Worm (Caenorhabditis elegans) whole organism, late embryonic: ENCODE results near the gene lap-1.

Source experiments
- F13H6.1 ChIP-seq: sonication (generic microtip); optimal IDR thresholded peaks from 2 replicates; lab custom pipeline; 2016; ENCODE audit warnings: missing genetic modification characterization, missing compliant biosample characterization
- K02D7.2 ChIP-seq: sonication (generic microtip); optimal IDR thresholded peaks from 2 replicates; lab custom pipeline; 2017; ENCODE audit warnings: mild to moderate bottlenecking, missing genetic modification characterization, missing compliant biosample characterization
- K09A11.1 ChIP-seq: sonication (generic microtip); optimal IDR thresholded peaks from 2 replicates; lab custom pipeline; 2017; ENCODE audit warnings: antibody characterized with exemption, mild to moderate bottlenecking, missing genetic modification characterization, missing compliant biosample characterization; ENCODE audit not compliant: insufficient read depth
- Y22D7AL.16 ChIP-seq: sonication (generic microtip); optimal IDR thresholded peaks from 2 replicates; lab custom pipeline; 2016; ENCODE audit warnings: missing genetic modification characterization, missing compliant biosample characterization
- ahr-1 ChIP-seq: sonication (generic microtip); optimal IDR thresholded peaks from 2 replicates; lab custom pipeline; 2016; ENCODE audit warnings: missing genetic modification characterization, missing compliant biosample characterization
- ceh-14 ChIP-seq: sonication (generic microtip); optimal IDR thresholded peaks from 2 replicates; lab custom pipeline; 2016; ENCODE audit warnings: missing genotype, missing genetic modification characterization, missing compliant biosample characterization
- ceh-19 ChIP-seq: fragments of 200-800 bp; sonication (Bioruptor generic); optimal IDR thresholded peaks from 2 replicates; lab custom pipeline; 2018; ENCODE audit warnings: mild to moderate bottlenecking, missing genetic modification characterization, missing compliant biosample characterization
- ceh-2 ChIP-seq: sonication (generic microtip); optimal IDR thresholded peaks from 2 replicates; lab custom pipeline; 2016; ENCODE audit warnings: missing genotype, missing genetic modification characterization, missing compliant biosample characterization
- ceh-22 ChIP-seq: sonication (generic microtip); optimal IDR thresholded peaks from 2 replicates; lab custom pipeline; 2017; ENCODE audit warnings: missing biosample characterization, missing genetic modification characterization
- ceh-30 ChIP-seq: fragments of 150-350 bp; optimal IDR thresholded peaks from 2 replicates; lab custom pipeline; 2014; ENCODE audit warnings: missing biosample characterization, missing genetic modification characterization
- ceh-34 ChIP-seq: sonication (generic microtip); optimal IDR thresholded peaks from 2 replicates; lab custom pipeline; 2016; ENCODE audit warnings: mild to moderate bottlenecking, missing genetic modification characterization, missing compliant biosample characterization
- ceh-45 ChIP-seq: fragments of 200-800 bp; sonication (Bioruptor generic); IDR thresholded peaks from 2 replicates; pipeline ENCODE4 v1.3.6; 2022; ENCODE audit warnings: missing genetic modification reagents, missing genetic modification characterization, missing compliant biosample characterization
- dmd-4 ChIP-seq: sonication (generic microtip); optimal IDR thresholded peaks from 2 replicates; lab custom pipeline; 2016; ENCODE audit warnings: borderline replicate concordance, missing genetic modification characterization, missing compliant biosample characterization
- elt-2 ChIP-seq: sonication (generic microtip); optimal IDR thresholded peaks from 2 replicates; lab custom pipeline; 2016; ENCODE audit warnings: missing genetic modification reagents, missing genetic modification characterization, missing compliant biosample characterization
- ets-4 ChIP-seq: sonication (generic microtip); optimal IDR thresholded peaks from 2 replicates; lab custom pipeline; 2016; ENCODE audit warnings: missing genetic modification characterization, missing compliant biosample characterization
- eyg-1 ChIP-seq: sonication (generic microtip); optimal IDR thresholded peaks from 2 replicates; lab custom pipeline; 2016; ENCODE audit warnings: missing genotype, missing genetic modification characterization, missing compliant biosample characterization
- fax-1 ChIP-seq: sonication (generic microtip); optimal IDR thresholded peaks from 2 replicates; lab custom pipeline; 2016; ENCODE audit warnings: missing genotype, missing genetic modification characterization, missing compliant biosample characterization
- fkh-6 ChIP-seq: sonication (generic microtip); optimal IDR thresholded peaks from 2 replicates; lab custom pipeline; 2016; ENCODE audit warnings: missing genetic modification characterization, missing compliant biosample characterization
- gmeb-2 ChIP-seq: sonication (generic microtip); optimal IDR thresholded peaks from 2 replicates; lab custom pipeline; 2016; ENCODE audit warnings: missing genetic modification characterization, inconsistent platforms, missing compliant biosample characterization
- hlh-13 ChIP-seq: fragments of 200-800 bp; sonication (Bioruptor generic); optimal IDR thresholded peaks from 2 replicates; lab custom pipeline; 2018; ENCODE audit warnings: mild to moderate bottlenecking, missing genetic modification characterization, missing compliant biosample characterization
- hlh-30 ChIP-seq: sonication (generic microtip); optimal IDR thresholded peaks from 2 replicates; lab custom pipeline; 2017; ENCODE audit warnings: antibody characterized with exemption, missing genetic modification characterization, missing compliant biosample characterization; ENCODE audit not compliant: insufficient read depth
- hlh-6 ChIP-seq: sonication (generic microtip); optimal IDR thresholded peaks from 2 replicates; lab custom pipeline; 2016; ENCODE audit warnings: missing genotype, missing genetic modification characterization, missing compliant biosample characterization
- hlh-8 ChIP-seq: sonication (generic microtip); optimal IDR thresholded peaks from 2 replicates; lab custom pipeline; 2016; ENCODE audit warnings: missing genotype, missing genetic modification characterization, missing compliant biosample characterization
- lim-6 ChIP-seq: sonication (generic microtip); optimal IDR thresholded peaks from 2 replicates; lab custom pipeline; 2016; ENCODE audit warnings: missing genetic modification characterization, missing compliant biosample characterization
- madf-2 ChIP-seq: sonication (generic microtip); optimal IDR thresholded peaks from 2 replicates; lab custom pipeline; 2017; ENCODE audit warnings: missing genetic modification characterization, missing compliant biosample characterization
- mec-3 ChIP-seq: sonication (generic microtip); optimal IDR thresholded peaks from 2 replicates; lab custom pipeline; 2016; ENCODE audit warnings: borderline replicate concordance, missing genetic modification characterization, missing compliant biosample characterization
- nfya-1 ChIP-seq: sonication (generic microtip); optimal IDR thresholded peaks from 2 replicates; lab custom pipeline; 2017; ENCODE audit warnings: missing genetic modification characterization, mild to moderate bottlenecking, missing compliant biosample characterization, antibody characterized with exemption, moderate library complexity
- nhr-11 ChIP-seq: fragments of 150-350 bp; optimal IDR thresholded peaks from 2 replicates; lab custom pipeline; 2014; ENCODE audit warnings: missing biosample characterization, missing genetic modification characterization
- nhr-232 ChIP-seq: sonication (generic microtip); optimal IDR thresholded peaks from 2 replicates; lab custom pipeline; 2016; ENCODE audit warnings: missing genetic modification characterization, missing compliant biosample characterization
- npax-4 ChIP-seq: sonication (generic microtip); optimal IDR thresholded peaks from 2 replicates; lab custom pipeline; 2016; ENCODE audit warnings: missing genetic modification characterization, missing compliant biosample characterization
- pag-3 ChIP-seq: sonication (generic microtip); optimal IDR thresholded peaks from 2 replicates; lab custom pipeline; 2016; ENCODE audit warnings: missing compliant biosample characterization, missing genetic modification characterization, borderline replicate concordance
- pat-9 ChIP-seq: fragments of 200-800 bp; sonication (Bioruptor generic); optimal IDR thresholded peaks from 2 replicates; lab custom pipeline; 2018; ENCODE audit warnings: mild to moderate bottlenecking, missing genetic modification characterization, moderate library complexity, missing compliant biosample characterization
- pax-1 ChIP-seq: fragments of 150-350 bp; optimal IDR thresholded peaks from 2 replicates; lab custom pipeline; 2014; ENCODE audit warnings: missing biosample characterization, missing genetic modification characterization
- pha-2 ChIP-seq: sonication (generic microtip); optimal IDR thresholded peaks from 2 replicates; lab custom pipeline; 2017; ENCODE audit warnings: mild to moderate bottlenecking, missing genetic modification characterization, missing compliant biosample characterization
- pha-4 ChIP-seq: fragments of 150-350 bp; optimal IDR thresholded peaks from 2 replicates; lab custom pipeline; 2018; ENCODE audit warnings: missing biosample characterization, missing genetic modification reagents, missing genetic modification characterization
- pqm-1 ChIP-seq: sonication (generic microtip); optimal IDR thresholded peaks from 2 replicates; lab custom pipeline; 2016; ENCODE audit warnings: missing genetic modification characterization, missing compliant biosample characterization
- pros-1 ChIP-seq: fragments of 150-350 bp; optimal IDR thresholded peaks from 2 replicates; lab custom pipeline; 2014; ENCODE audit warnings: missing biosample characterization, missing genetic modification reagents, missing genetic modification characterization
- ref-2 ChIP-seq: sonication (generic microtip); optimal IDR thresholded peaks from 2 replicates; lab custom pipeline; 2016; ENCODE audit warnings: missing genetic modification characterization, missing compliant biosample characterization
- sdc-2 ChIP-seq: sonication (generic microtip); optimal IDR thresholded peaks from 2 replicates; lab custom pipeline; 2016; ENCODE audit warnings: missing genotype, missing genetic modification characterization, missing compliant biosample characterization
- sox-2 ChIP-seq: fragments of 200-800 bp; sonication (Bioruptor generic); IDR thresholded peaks from 2 replicates; pipeline ENCODE4 v1.3.6; 2022; ENCODE audit warnings: missing genetic modification reagents, missing genetic modification characterization, missing compliant biosample characterization
- sox-4 ChIP-seq: sonication (generic microtip); optimal IDR thresholded peaks from 2 replicates; lab custom pipeline; 2017; ENCODE audit warnings: mild to moderate bottlenecking, missing genetic modification characterization, inconsistent platforms, missing compliant biosample characterization
- tbx-2 ChIP-seq: sonication (generic microtip); optimal IDR thresholded peaks from 2 replicates; lab custom pipeline; 2016; ENCODE audit warnings: missing genetic modification characterization, missing compliant biosample characterization
- unc-3 ChIP-seq, 2 experiments: fragments of 200-800 bp in 1 of 2; sonication (Bioruptor generic) in 1 of 2; sonication (generic microtip) in 1 of 2; conservative IDR thresholded peaks in 1 of 2; optimal IDR thresholded peaks in 1 of 2; 2 replicates each; pipeline versions ENCODE4 v1.3.6 to Lab custom; 2016 to 2022; ENCODE audit warnings: missing compliant biosample characterization in 2 of 2, missing genetic modification characterization in 2 of 2, missing genetic modification reagents in 1 of 2
- unc-42 ChIP-seq: sonication (generic microtip); optimal IDR thresholded peaks from 2 replicates; lab custom pipeline; 2016; ENCODE audit warnings: missing genotype, missing genetic modification characterization, missing compliant biosample characterization
- unc-55 ChIP-seq: sonication (generic microtip); optimal IDR thresholded peaks from 2 replicates; lab custom pipeline; 2017; ENCODE audit warnings: missing biosample characterization, missing genetic modification reagents, missing genetic modification characterization
- unc-86 ChIP-seq: sonication (generic microtip); optimal IDR thresholded peaks from 2 replicates; lab custom pipeline; 2016; ENCODE audit warnings: missing genetic modification characterization, missing compliant biosample characterization
- zip-5 ChIP-seq: sonication (generic microtip); optimal IDR thresholded peaks from 2 replicates; lab custom pipeline; 2016; ENCODE audit warnings: missing genetic modification characterization, missing compliant biosample characterization

The lap-1 gene

ce11 chrIII:8358213-8358672 lies 43.5 kb downstream of the lap-1 start, which contains the start of the genes R05D3.8 and rfp-1 (continued):
- TF ChIP-seq unc-86 (tag; lab: Kevin White, UChicago) (no peak), dmd-4 (tag; lab: Kevin White, UChicago) (no peak), fkh-6 (tag; lab: Kevin White, UChicago) (no peak), pqm-1 (tag; lab: Kevin White, UChicago) (no peak), unc-3 (GFP tag; conservative IDR thresholded peaks at IDR 0.05; lab: Robert Waterston, UW) (no peak), unc-3 (tag; optimal IDR thresholded peaks at IDR 0.05; lab: Kevin White, UChicago) (no peak), pat-9 (tag; lab: Kevin White, UChicago) (no peak), sox-2 (GFP tag; lab: Robert Waterston, UW) (no peak), pros-1 (tag; lab: Kevin White, UChicago) (no peak), ceh-22 (tag; lab: Kevin White, UChicago) (no peak), ceh-30 (tag; lab: Kevin White, UChicago) (peak; percentile 15), pha-2 (tag; lab: Kevin White, UChicago) (no peak), nhr-11 (tag; lab: Kevin White, UChicago) (no peak), hlh-6 (tag; lab: Kevin White, UChicago) (no peak), ahr-1 (no peak), Y22D7AL.16 (tag; lab: Kevin White, UChicago) (no peak), mec-3 (tag; lab: Kevin White, UChicago) (no peak), unc-42 (tag; lab: Kevin White, UChicago) (peak; percentile 53), K09A11.1 (tag; lab: Kevin White, UChicago) (peak; percentile 13)

- TF ChIP-seq sdc-2 (tag; lab: Kevin White, UChicago): peak; percentile 7
- no peak; the same call in 1 of the 2 replicates for TF ChIP-seq sox-2 (GFP tag; lab: Robert Waterston, UW)
- TF ChIP-seq unc-55 (GFP tag; lab: Kevin White, UChicago): peak; percentile 14
- TF ChIP-seq K02D7.2 (tag; lab: Kevin White, UChicago): no peak
- TF ChIP-seq pros-1 (tag; lab: Kevin White, UChicago): peak; percentile 40
- peak; percentile 60 for TF ChIP-seq tbx-2 (tag; lab: Kevin White, UChicago)
- no peak for TF ChIP-seq mec-3 (tag; lab: Kevin White, UChicago)
- peak; percentile 55 for TF ChIP-seq unc-42 (tag; lab: Kevin White, UChicago)
- TF ChIP-seq pag-3 (tag; lab: Kevin White, UChicago): no peak
- TF ChIP-seq elt-2: peak; percentile 14
- no peak for TF ChIP-seq K09A11.1 (tag; lab: Kevin White, UChicago)
- TF ChIP-seq eyg-1: peak; percentile 55
- TF ChIP-seq nhr-232: no peak
- no peak for TF ChIP-seq ahr-1
- no peak for TF ChIP-seq ceh-45 (GFP tag; lab: Robert Waterston, UW)
- TF ChIP-seq sox-4 (tag; lab: Kevin White, UChicago): no peak
- no peak for TF ChIP-seq fax-1
- no peak for TF ChIP-seq ets-4
- peak; percentile 37 for TF ChIP-seq ceh-14 (tag; lab: Kevin White, UChicago)
- TF ChIP-seq nfya-1 (tag; lab: Kevin White, UChicago): peak; percentile 87
- TF ChIP-seq ceh-2 (tag; lab: Kevin White, UChicago): peak; percentile 39
- TF ChIP-seq ceh-30 (tag; lab: Kevin White, UChicago): no peak
- TF ChIP-seq hlh-13 (GFP tag; lab: Kevin White, UChicago): no peak
- peak; percentile 70 for TF ChIP-seq ceh-34 (tag; lab: Kevin White, UChicago)
- no peak for TF ChIP-seq hlh-8 (tag; lab: Kevin White, UChicago)
- no peak for TF ChIP-seq zip-5 (tag; lab: Kevin White, UChicago)
- no peak for TF ChIP-seq pha-4
- TF ChIP-seq gmeb-2 (tag; lab: Kevin White, UChicago): no peak
- no peak for TF ChIP-seq F13H6.1 (tag; lab: Kevin White, UChicago)
- no peak for TF ChIP-seq npax-4 (tag; lab: Kevin White, UChicago)
- TF ChIP-seq pax-1 (tag; lab: Kevin White, UChicago): no peak
- TF ChIP-seq hlh-6 (tag; lab: Kevin White, UChicago): peak; percentile 25
- no peak for TF ChIP-seq lim-6 (tag; lab: Kevin White, UChicago)
- no peak for TF ChIP-seq Y22D7AL.16 (tag; lab: Kevin White, UChicago)
- TF ChIP-seq madf-2 (tag; lab: Kevin White, UChicago): no peak
- TF ChIP-seq ceh-22 (tag; lab: Kevin White, UChicago): no peak
- peak; percentile 10 for TF ChIP-seq hlh-30 (tag; lab: Kevin White, UChicago)
- no peak for TF ChIP-seq ceh-19
- peak; percentile 26 for TF ChIP-seq ref-2
- no peak for TF ChIP-seq unc-3 (GFP tag; conservative IDR thresholded peaks at IDR 0.05; lab: Robert Waterston, UW)
- TF ChIP-seq unc-3 (tag; optimal IDR thresholded peaks at IDR 0.05; lab: Kevin White, UChicago): no peak
- TF ChIP-seq nhr-11 (tag; lab: Kevin White, UChicago): no peak
Observed at ce11 chrIII:8356407-8356881, 45.3 kb downstream of the lap-1 start.
